Fruit fly (Drosophila melanogaster) whole organism, prepupa: Measurements from ENCODE around the gene ppk30.

Experiments
- CG15336 ChIP-seq: fragments of 200-800 bp; sonication (Bioruptor generic); IDR thresholded peaks from 2 replicates; pipeline ENCODE4 v1.3.6; 2022; ENCODE audit warnings: missing biosample characterization, missing genetic modification characterization
- CG3032 ChIP-seq: fragments of 200-800 bp; optimal IDR thresholded peaks from 2 replicates; lab custom pipeline; 2019; ENCODE audit warnings: missing biosample characterization, mild to moderate bottlenecking, missing genetic modification characterization, moderate library complexity
- Sox14 ChIP-seq: fragments of 200-800 bp; sonication (Bioruptor generic); optimal IDR thresholded peaks from 3 replicates; lab custom pipeline; 2016; ENCODE audit warnings: missing biosample characterization, missing genetic modification characterization
- fkh ChIP-seq: fragments of 200-800 bp; sonication (Bioruptor generic); optimal IDR thresholded peaks from 3 replicates; lab custom pipeline; 2017; ENCODE audit warnings: missing biosample characterization, mild to moderate bottlenecking, missing genetic modification characterization, moderate library complexity

- TF ChIP-seq CG15336 (GFP tag; lab: Robert Waterston, UW) (no peak), Sox14 (GFP tag; lab: Kevin White, UChicago) (no peak), CG3032 (tag; lab: Kevin White, UChicago) (no peak), fkh (no peak)
Observed at dm6 chr3R:29705789-29706303, 36.9 kb downstream of the ppk30 start.
